Worm (Caenorhabditis elegans): Measurements from ENCODE around the gene F12A10.8.

ce11 chrII:5458683-5459410 lies 42.0 kb downstream of the F12A10.8 start:
- TF ChIP-seq nhr-129 (tag; optimal IDR thresholded peaks at IDR 0.05) (no peak), elt-1 (tag; optimal IDR thresholded peaks at IDR 0.05) (no peak), elt-3 (tag; optimal IDR thresholded peaks at IDR 0.05) (no peak), nhr-25 (tag; optimal IDR thresholded peaks at IDR 0.05) (no peak)
